Fruit fly (Drosophila melanogaster) whole organism, adult: ENCODE measurements around the gene CG34012.

Source experiments
- CG11617 ChIP-seq: fragments of 200-800 bp; sonication (Bioruptor generic); optimal IDR thresholded peaks from 2 replicates; lab custom pipeline; 2017; ENCODE audit warnings: mild to moderate bottlenecking, missing biosample characterization, missing genetic modification reagents, missing genetic modification characterization
- CG12768 ChIP-seq: fragments of 200-800 bp; sonication (Bioruptor generic); optimal IDR thresholded peaks from 2 replicates; lab custom pipeline; 2017; ENCODE audit warnings: missing biosample characterization, missing genetic modification characterization, mild to moderate bottlenecking, moderate library complexity, missing genetic modification reagents
- CG14711 ChIP-seq: fragments of 200-800 bp; sonication (Bioruptor generic); optimal IDR thresholded peaks from 2 replicates; lab custom pipeline; 2018; ENCODE audit warnings: missing biosample characterization, mild to moderate bottlenecking, missing genetic modification characterization, moderate library complexity
- CG1620 ChIP-seq: fragments of 200-800 bp; sonication (Bioruptor generic); optimal IDR thresholded peaks from 2 replicates; lab custom pipeline; 2016; ENCODE audit warnings: missing biosample characterization, missing genetic modification characterization
- CG33017 ChIP-seq: fragments of 200-800 bp; sonication (Bioruptor generic); optimal IDR thresholded peaks from 2 replicates; lab custom pipeline; 2018; ENCODE audit warnings: missing biosample characterization, mild to moderate bottlenecking, missing genetic modification characterization, moderate library complexity
- CG5204 ChIP-seq: fragments of 200-800 bp; sonication (Bioruptor generic); optimal IDR thresholded peaks from 2 replicates; lab custom pipeline; 2016; ENCODE audit warnings: missing biosample characterization, missing genetic modification characterization
- CG7045 ChIP-seq: fragments of 200-800 bp; sonication (Bioruptor generic); optimal IDR thresholded peaks from 2 replicates; lab custom pipeline; 2017; ENCODE audit warnings: missing biosample characterization, mild to moderate bottlenecking, missing genetic modification characterization
- CG7101 ChIP-seq: fragments of 200-800 bp; sonication (Bioruptor generic); optimal IDR thresholded peaks from 2 replicates; lab custom pipeline; 2018; ENCODE audit warnings: missing biosample characterization, mild to moderate bottlenecking, missing genetic modification characterization, moderate library complexity
- Clk ChIP-seq: fragments of 200-800 bp; sonication (Bioruptor generic); optimal IDR thresholded peaks from 2 replicates; lab custom pipeline; 2017; ENCODE audit warnings: missing biosample characterization, missing genetic modification characterization
- Crg-1 ChIP-seq: fragments of 200-800 bp; sonication (Bioruptor generic); optimal IDR thresholded peaks from 2 replicates; lab custom pipeline; 2016; ENCODE audit warnings: missing biosample characterization, missing genetic modification characterization
- Hr96 ChIP-seq: fragments of 200-800 bp; sonication (Bioruptor generic); optimal IDR thresholded peaks from 2 replicates; lab custom pipeline; 2016; ENCODE audit warnings: missing biosample characterization, missing genetic modification characterization
- Mnt ChIP-seq: fragments of 200-800 bp; sonication (Bioruptor generic); optimal IDR thresholded peaks from 2 replicates; lab custom pipeline; 2016; ENCODE audit warnings: missing biosample characterization, mild to moderate bottlenecking, missing genetic modification characterization
- bab1 ChIP-seq: fragments of 200-800 bp; sonication (Bioruptor generic); optimal IDR thresholded peaks from 3 replicates; lab custom pipeline; 2019; ENCODE audit warnings: missing biosample characterization, mild to moderate bottlenecking, missing genetic modification characterization, moderate library complexity
- cic ChIP-seq: fragments of 200-800 bp; sonication (Bioruptor generic); optimal IDR thresholded peaks from 2 replicates; lab custom pipeline; 2017; ENCODE audit warnings: missing biosample characterization, mild to moderate bottlenecking, missing genetic modification characterization, moderate library complexity
- cnc ChIP-seq, 2 experiments: fragments of >200 bp; optimal IDR thresholded peaks; 2 replicates each; lab custom pipeline; 2017
- kay ChIP-seq: fragments of 200-800 bp; sonication (Bioruptor generic); peaks from one replicate; lab custom pipeline; 2016; ENCODE audit warnings: missing biosample characterization, missing genetic modification characterization, borderline replicate concordance
- ovo ChIP-seq: fragments of 200-800 bp; sonication (Bioruptor generic); optimal IDR thresholded peaks from 2 replicates; lab custom pipeline; 2016; ENCODE audit warnings: missing biosample characterization, missing genetic modification characterization
- pad ChIP-seq: fragments of 200-800 bp; sonication (Bioruptor generic); optimal IDR thresholded peaks from 3 replicates; lab custom pipeline; 2017; ENCODE audit warnings: missing biosample characterization, missing genetic modification characterization, mild to moderate bottlenecking, moderate library complexity, missing genetic modification reagents
- tj ChIP-seq: fragments of 200-800 bp; sonication (Bioruptor generic); optimal IDR thresholded peaks from 3 replicates; lab custom pipeline; 2017; ENCODE audit warnings: missing biosample characterization, mild to moderate bottlenecking, missing genetic modification characterization, moderate library complexity
- toe ChIP-seq: fragments of 200-800 bp; sonication (Bioruptor generic); optimal IDR thresholded peaks from 2 replicates; lab custom pipeline; 2016; ENCODE audit warnings: missing biosample characterization, missing genetic modification characterization

CG34012 gene

DNA sequence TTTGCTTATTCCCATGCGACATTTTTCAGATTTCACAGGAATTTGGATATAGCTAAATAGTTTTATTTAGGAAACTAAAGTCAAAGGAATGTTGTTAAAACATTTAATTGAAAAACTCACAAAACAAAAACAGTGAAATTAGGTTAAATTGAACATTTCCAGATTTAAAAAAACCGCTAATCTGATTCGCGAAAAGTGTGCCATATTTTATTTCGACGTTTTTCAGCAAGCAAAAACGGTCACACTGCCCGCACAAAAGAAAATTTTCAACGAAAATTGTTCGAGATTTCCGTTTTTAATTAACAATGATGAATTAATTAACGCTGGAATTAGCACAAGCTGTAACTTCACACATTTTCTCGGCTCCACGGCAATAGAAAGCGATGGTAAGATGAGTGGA, at the start of gene CG34012, which contains the start of gene emei:
CG34012 (minus strand) TSS at position 52 of the 400 bp plus-strand sequence.
emei (plus strand) TSS at position 237 of the 400 bp plus-strand sequence.
- TF ChIP-seq tj (GFP tag; lab: Kevin White, UChicago) (no peak), Hr96 (GFP tag; lab: Kevin White, UChicago) (no peak), CG12768 (GFP tag; lab: Kevin White, UChicago) (no peak), kay (GFP tag; lab: Kevin White, UChicago) (no peak), CG11617 (GFP tag; lab: Kevin White, UChicago) (no peak), Crg-1 (GFP tag; lab: Kevin White, UChicago) (no peak)

DNA sequence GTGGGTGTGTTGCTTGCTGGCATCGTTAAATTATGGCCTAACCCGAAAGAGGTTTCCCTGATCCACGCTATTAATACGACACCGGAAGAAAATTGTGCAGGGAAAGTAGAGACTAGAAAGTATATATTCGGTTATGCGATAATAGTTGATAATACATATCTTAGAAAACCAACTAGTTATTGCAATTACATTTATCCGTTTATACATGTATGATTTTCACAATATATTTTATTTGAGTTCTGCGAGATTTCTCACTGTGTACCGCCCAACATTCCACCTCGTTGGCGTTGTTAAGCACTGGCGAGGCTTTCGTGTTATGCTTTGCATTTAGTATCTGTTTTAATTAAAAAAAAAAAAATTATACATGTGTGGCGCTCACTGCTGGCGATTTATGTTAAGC, 46.1 kb upstream of the CG34012 start:
- no peak for TF ChIP-seq CG7045 (GFP tag; lab: Kevin White, UChicago)
- no peak for TF ChIP-seq Mnt (GFP tag; lab: Kevin White, UChicago)
- no peak for TF ChIP-seq cic (GFP tag; lab: Kevin White, UChicago)
- no peak for TF ChIP-seq CG14711
- no peak for TF ChIP-seq tj (GFP tag; lab: Kevin White, UChicago)
- TF ChIP-seq toe (GFP tag; lab: Kevin White, UChicago), result no peak
- no peak for TF ChIP-seq Hr96 (GFP tag; lab: Kevin White, UChicago)
- no peak for TF ChIP-seq bab1 (GFP tag; lab: Kevin White, UChicago)
- no peak for TF ChIP-seq Crg-1 (GFP tag; lab: Kevin White, UChicago)

- TF ChIP-seq Hr96 (GFP tag; lab: Kevin White, UChicago) (no peak), Crg-1 (GFP tag; lab: Kevin White, UChicago) (no peak), toe (GFP tag; lab: Kevin White, UChicago) (no peak), kay (GFP tag; lab: Kevin White, UChicago) (no peak), CG7045 (GFP tag; lab: Kevin White, UChicago) (no peak), CG11617 (GFP tag; lab: Kevin White, UChicago) (no peak), CG1620 (no peak), Clk (no peak), cic (GFP tag; lab: Kevin White, UChicago) (no peak), Mnt (GFP tag; lab: Kevin White, UChicago) (no peak), CG14711 (no peak), CG5204 (GFP tag; lab: Kevin White, UChicago) (no peak), bab1 (GFP tag; lab: Kevin White, UChicago) (no peak)
Observed at dm6 chr3L:11150735-11151287, 41.5 kb upstream of the CG34012 start, which contains the start of gene CG6216. Gene CG6216 (minus strand): TSS chr3L:11150785.

- TF ChIP-seq toe (GFP tag; lab: Kevin White, UChicago) (no peak), CG33017 (tag; lab: Kevin White, UChicago) (no peak), bab1 (GFP tag; lab: Kevin White, UChicago) (no peak), CG7045 (GFP tag; lab: Kevin White, UChicago) (no peak), ovo (GFP tag; lab: Kevin White, UChicago) (no peak), Clk (no peak), CG1620 (no peak), cic (GFP tag; lab: Kevin White, UChicago) (no peak), cnc (optimal IDR thresholded peaks at IDR 0.05; lab: Kevin White, UChicago) (no peak), Mnt (GFP tag; lab: Kevin White, UChicago) (no peak), kay (GFP tag; lab: Kevin White, UChicago) (no peak)
Observed at dm6 chr3L:11148478-11149251, 39.4 kb upstream of the CG34012 start.

- TF ChIP-seq CG11617 (GFP tag; lab: Kevin White, UChicago) (no peak), CG33017 (tag; lab: Kevin White, UChicago) (no peak), ovo (GFP tag; lab: Kevin White, UChicago) (no peak), toe (GFP tag; lab: Kevin White, UChicago) (no peak), CG1620 (no peak), CG14711 (no peak), pad (GFP tag; lab: Kevin White, UChicago) (no peak), Crg-1 (GFP tag; lab: Kevin White, UChicago) (no peak)
Observed at dm6 chr3L:11147675-11148074, 38.4 kb upstream of the CG34012 start.

dm6 chr3L:11145065-11145464, 35.8 kb upstream of the CG34012 start:
- no peak for TF ChIP-seq CG11617 (GFP tag; lab: Kevin White, UChicago)

DNA sequence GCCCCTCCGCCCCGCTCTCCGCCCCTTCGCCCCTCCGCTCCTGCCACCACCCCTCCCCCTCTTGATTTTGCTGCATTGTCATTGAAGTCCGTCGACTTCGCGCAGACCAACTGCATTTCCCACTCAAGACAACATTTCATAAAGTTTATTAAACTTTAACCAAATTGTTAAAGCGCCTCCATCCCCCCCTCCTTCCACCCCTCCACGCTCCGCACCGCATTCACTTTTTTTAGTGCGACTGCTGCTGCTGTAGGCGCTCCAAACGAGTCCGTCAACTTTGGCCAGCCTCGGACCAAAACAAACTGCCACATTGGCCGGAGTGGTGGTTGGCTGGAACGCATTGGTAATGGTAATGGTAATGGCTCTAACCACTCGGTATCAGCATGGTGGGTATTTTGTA, 29.6 kb upstream of the CG34012 start:
- TF ChIP-seq kay (GFP tag; lab: Kevin White, UChicago), result no peak
- TF ChIP-seq toe (GFP tag; lab: Kevin White, UChicago), result no peak
- TF ChIP-seq CG12768 (GFP tag; lab: Kevin White, UChicago), result no peak
- TF ChIP-seq cic (GFP tag; lab: Kevin White, UChicago), result no peak
- no peak for TF ChIP-seq bab1 (GFP tag; lab: Kevin White, UChicago)
- TF ChIP-seq CG33017 (tag; lab: Kevin White, UChicago), result no peak
- no peak for TF ChIP-seq CG7101 (tag; lab: Kevin White, UChicago)
- TF ChIP-seq pad (GFP tag; lab: Kevin White, UChicago), result no peak
- no peak for TF ChIP-seq Crg-1 (GFP tag; lab: Kevin White, UChicago)
- no peak for TF ChIP-seq Clk
- TF ChIP-seq tj (GFP tag; lab: Kevin White, UChicago), result no peak
- TF ChIP-seq ovo (GFP tag; lab: Kevin White, UChicago), result no peak
